Worm (Caenorhabditis elegans) whole organism, L1 larva: ENCODE results near the gene C34B4.2.
A peak's percentile ranks its signal among the peaks of the same experiment; 100 is the strongest.
"Not testable (repeated sequence)": the region's sequence is repeated elsewhere in the genome, so short reads cannot be mapped to it uniquely, and the experiment has no call there.

ENCODE experiments used
- aha-1 ChIP-seq: fragments of 150-350 bp; optimal IDR thresholded peaks from 2 replicates; lab custom pipeline; 2014; ENCODE audit warnings: missing biosample characterization, missing genetic modification characterization
- blmp-1 ChIP-seq: fragments of 150-350 bp; optimal IDR thresholded peaks from 2 replicates; lab custom pipeline; 2014; ENCODE audit warnings: missing biosample characterization, missing genetic modification characterization
- ceh-63 ChIP-seq: fragments of 200-800 bp; sonication (Bioruptor generic); optimal IDR thresholded peaks from 2 replicates; lab custom pipeline; 2018; ENCODE audit warnings: mild to moderate bottlenecking, missing genetic modification characterization, missing compliant biosample characterization
- ceh-82 ChIP-seq, 3 experiments: fragments of 150-350 bp in 1 of 3; sonication (generic microtip) in 2 of 3; optimal IDR thresholded peaks; 2 replicates each; lab custom pipeline; 2014 to 2017; ENCODE audit warnings: missing biosample characterization in 3 of 3, missing genetic modification characterization in 3 of 3
- ceh-90 ChIP-seq: sonication (generic microtip); optimal IDR thresholded peaks from 2 replicates; lab custom pipeline; 2016; ENCODE audit warnings: missing genetic modification characterization, missing compliant biosample characterization
- dpl-1 ChIP-seq, 3 experiments: fragments of 150-350 bp in 2 of 3; sonication (generic microtip) in 1 of 3; optimal IDR thresholded peaks; 2 replicates each; lab custom pipeline; 2014 to 2017; ENCODE audit warnings: missing biosample characterization in 3 of 3, missing genetic modification characterization in 3 of 3, missing genetic modification reagents in 3 of 3
- efl-1 ChIP-seq, 4 experiments: fragments of 150-350 bp; optimal IDR thresholded peaks in 3 of 4; peaks in 1 of 4; 1 replicate in 1 of 4; 2 replicates in 3 of 4; lab custom pipeline; 2014; ENCODE audit warnings: missing biosample characterization in 2 of 4, missing genetic modification characterization in 2 of 4, missing genetic modification reagents in 2 of 4
- elt-2 ChIP-seq: sonication (generic microtip); optimal IDR thresholded peaks from 2 replicates; lab custom pipeline; 2016; ENCODE audit warnings: missing genetic modification characterization, mild to moderate bottlenecking, inconsistent platforms, missing compliant biosample characterization, missing genetic modification reagents
- ets-5 ChIP-seq: fragments of 200-800 bp; sonication (Bioruptor generic); IDR thresholded peaks from 2 replicates; pipeline ENCODE4 v1.3.6; 2022; ENCODE audit warnings: missing genetic modification characterization, missing compliant biosample characterization
- fkh-10 ChIP-seq: sonication (generic microtip); optimal IDR thresholded peaks from 2 replicates; lab custom pipeline; 2017; ENCODE audit warnings: missing biosample characterization, missing genetic modification reagents, missing genetic modification characterization
- grh-1 ChIP-seq: fragments of 200-800 bp; sonication (Bioruptor generic); IDR thresholded peaks from 2 replicates; pipeline ENCODE4 v1.3.6; 2022; ENCODE audit warnings: missing genetic modification reagents, missing genetic modification characterization, missing compliant biosample characterization
- isw-1 ChIP-seq: fragments of 200-800 bp; sonication (Bioruptor generic); IDR thresholded peaks from 2 replicates; pipeline ENCODE4 v1.3.6; 2022; ENCODE audit warnings: missing genetic modification characterization, missing compliant biosample characterization
- jun-1 ChIP-seq: fragments of 150-350 bp; optimal IDR thresholded peaks from 2 replicates; lab custom pipeline; 2014; ENCODE audit warnings: missing biosample characterization, missing genetic modification reagents, missing genetic modification characterization
- lin-13 ChIP-seq: fragments of 150-350 bp; optimal IDR thresholded peaks from 2 replicates; lab custom pipeline; 2014; ENCODE audit warnings: missing biosample characterization, missing genetic modification reagents, missing genetic modification characterization
- lin-15B ChIP-seq: fragments of 150-350 bp; sonication (generic microtip); optimal IDR thresholded peaks from 3 replicates; lab custom pipeline; 2014; ENCODE audit warnings: missing biosample characterization, missing genetic modification characterization
- lin-35 ChIP-seq, 2 experiments: fragments of 150-350 bp; optimal IDR thresholded peaks; 2 replicates each; lab custom pipeline; 2014; ENCODE audit warnings: missing biosample characterization in 2 of 2, missing genetic modification characterization in 2 of 2, missing genetic modification reagents in 2 of 2
- lir-3 ChIP-seq: sonication (generic microtip); optimal IDR thresholded peaks from 2 replicates; lab custom pipeline; 2016; ENCODE audit warnings: mild to moderate bottlenecking, missing genetic modification characterization, moderate library complexity, missing compliant biosample characterization; ENCODE audit not compliant: poor library complexity
- lsy-2 ChIP-seq, 2 experiments: fragments of 150-350 bp; optimal IDR thresholded peaks; 2 replicates each; lab custom pipeline; 2014; ENCODE audit warnings: missing biosample characterization in 2 of 2, missing genetic modification characterization in 2 of 2
- mef-2 ChIP-seq: fragments of 150-350 bp; optimal IDR thresholded peaks from 2 replicates; lab custom pipeline; 2014; ENCODE audit warnings: missing biosample characterization, missing genetic modification characterization
- mep-1 ChIP-seq: fragments of 150-350 bp; optimal IDR thresholded peaks from 2 replicates; lab custom pipeline; 2014; ENCODE audit warnings: missing biosample characterization, missing genetic modification characterization
- nhr-47 ChIP-seq: sonication (generic microtip); optimal IDR thresholded peaks from 2 replicates; lab custom pipeline; 2016; ENCODE audit warnings: mild to moderate bottlenecking, missing genetic modification characterization, moderate library complexity, missing compliant biosample characterization
- nhr-90 ChIP-seq: sonication (generic microtip); optimal IDR thresholded peaks from 2 replicates; lab custom pipeline; 2016; ENCODE audit warnings: mild to moderate bottlenecking, missing genetic modification characterization, missing compliant biosample characterization; ENCODE audit not compliant: poor library complexity
- pqm-1 ChIP-seq: sonication (generic microtip); optimal IDR thresholded peaks from 3 replicates; lab custom pipeline; 2017; ENCODE audit warnings: missing biosample characterization, missing genetic modification characterization
- snu-23 ChIP-seq: sonication (generic microtip); optimal IDR thresholded peaks from 2 replicates; lab custom pipeline; 2016; ENCODE audit warnings: missing genetic modification characterization, missing compliant biosample characterization
- unc-98 ChIP-seq: fragments of 200-800 bp; sonication (Bioruptor generic); IDR thresholded peaks from 2 replicates; pipeline ENCODE4 v1.3.6; 2022; ENCODE audit warnings: missing genetic modification characterization, missing compliant biosample characterization
- vab-15 ChIP-seq: sonication (generic microtip); optimal IDR thresholded peaks from 2 replicates; lab custom pipeline; 2017; ENCODE audit warnings: missing genotype, mild to moderate bottlenecking, missing genetic modification characterization, missing compliant biosample characterization
- zip-4 ChIP-seq: fragments of 200-800 bp; sonication (Bioruptor generic); optimal IDR thresholded peaks from 2 replicates; lab custom pipeline; 2018; ENCODE audit warnings: mild to moderate bottlenecking, missing genetic modification characterization, moderate library complexity, missing compliant biosample characterization
- ztf-11 ChIP-seq, 2 experiments: sonication (generic microtip); optimal IDR thresholded peaks; 2 replicates each; lab custom pipeline; 2016 to 2017; ENCODE audit warnings: missing genetic modification characterization in 2 of 2, missing biosample characterization in 1 of 2, missing compliant biosample characterization in 1 of 2

Gene C34B4.2

ce11 chrV:13131487-13131886 is 48.6 kb downstream of the C34B4.2 start:
- TF ChIP-seq lin-35 (GFP tag; optimal IDR thresholded peaks at IDR 0.05; lab: Kevin White, UChicago): no peak
- TF ChIP-seq ets-5: no peak
- TF ChIP-seq aha-1 (tag; lab: Kevin White, UChicago): no peak
- TF ChIP-seq blmp-1 (tag; lab: Kevin White, UChicago): peak; percentile 39
- peak in 1 of 2 experiments; percentile 51 for TF ChIP-seq lsy-2 (tag; optimal IDR thresholded peaks at IDR 0.05; lab: Kevin White, UChicago)
- TF ChIP-seq, all 84 proteins: peak for 2

- TF ChIP-seq snu-23 (GFP tag; lab: Kevin White, UChicago) (no peak), efl-1 (optimal IDR thresholded peaks at IDR 0.05; lab: Kevin White, UChicago) (no peak), efl-1 (GFP tag; optimal IDR thresholded peaks at IDR 0.05 in 1 of 2; lab: Kevin White, UChicago) (peak in 1 of 2 experiments; percentile 1), lin-13 (GFP tag; lab: Kevin White, UChicago) (no peak), ceh-63 (no peak), ztf-11 (tag; optimal IDR thresholded peaks at IDR 0.05; lab: Kevin White, UChicago) (no peak), blmp-1 (tag; lab: Kevin White, UChicago) (peak; percentile 94)
Observed at ce11 chrV:13133380-13133779, 50.5 kb downstream of the C34B4.2 start, which contains the start of gene B0365.9. TSS of gene B0365.9 (minus strand) at chrV:13133565.

- not testable (repeated sequence) for TF ChIP-seq ceh-82 (tag; optimal IDR thresholded peaks at IDR 0.05; lab: Kevin White, UChicago); grh-1 (GFP tag; lab: Robert Waterston, UW); jun-1 (tag; lab: Kevin White, UChicago)
Observed at ce11 chrV:13134786-13135185, 51.9 kb downstream of the C34B4.2 start, which contains the start of gene clec-225. TSS of gene clec-225 (minus strand) at chrV:13134886.

- TF ChIP-seq nhr-90 (tag; lab: Kevin White, UChicago) (no peak), unc-98 (GFP tag; lab: Robert Waterston, UW) (no peak), elt-2 (tag; lab: Kevin White, UChicago) (peak; percentile 90), vab-15 (tag; lab: Kevin White, UChicago) (no peak), isw-1 (no peak), dpl-1 (GFP tag; optimal IDR thresholded peaks at IDR 0.05; lab: Kevin White, UChicago) (no peak), ceh-82 (tag; optimal IDR thresholded peaks at IDR 0.05; lab: Kevin White, UChicago) (no peak), mep-1 (tag; lab: Kevin White, UChicago) (no peak), lsy-2 (tag; optimal IDR thresholded peaks at IDR 0.05; lab: Kevin White, UChicago) (no peak), pqm-1 (peak; percentile 44), nhr-47 (no peak)
Observed at ce11 chrV:13137955-13138354, 55.1 kb downstream of the C34B4.2 start, which contains the start of gene clec-41. TSS of gene clec-41 (minus strand) at chrV:13138101.

- no peak for TF ChIP-seq aha-1 (tag; lab: Kevin White, UChicago)
- no peak for TF ChIP-seq zip-4 (GFP tag; lab: Kevin White, UChicago)
- TF ChIP-seq fkh-10 (GFP tag; lab: Kevin White, UChicago): no peak
- no peak for TF ChIP-seq lin-15B (tag; lab: Kevin White, UChicago)
- TF ChIP-seq ceh-90 (tag; lab: Kevin White, UChicago): no peak
- no peak for TF ChIP-seq jun-1 (tag; lab: Kevin White, UChicago)
- TF ChIP-seq nhr-90 (tag; lab: Kevin White, UChicago): no peak
- no peak for TF ChIP-seq mef-2 (tag; lab: Kevin White, UChicago)
- no peak for TF ChIP-seq lsy-2 (tag; optimal IDR thresholded peaks at IDR 0.05; lab: Kevin White, UChicago)
- no peak for TF ChIP-seq lir-3 (tag; lab: Kevin White, UChicago)
Observed at ce11 chrV:13138681-13139080, 55.8 kb downstream of the C34B4.2 start, which contains the start of gene dhc-3. TSS of gene dhc-3 (plus strand) at chrV:13138981.
